Fruit fly (Drosophila melanogaster): ENCODE measurements around the gene U4-U6-60K.

- no peak for TF ChIP-seq psq (optimal IDR thresholded peaks at IDR 0.05)
- TF ChIP-seq usp (GFP tag; optimal IDR thresholded peaks at IDR 0.05) = no peak
- TF ChIP-seq pan (optimal IDR thresholded peaks at IDR 0.05) = no peak
- TF ChIP-seq Dll (optimal IDR thresholded peaks at IDR 0.05) = no peak
Observed at dm6 chr3L:17498952-17499710, 14.6 kb downstream of the U4-U6-60K start.

All from whole organism.